Fruit fly (Drosophila melanogaster) whole organism, embryonic: ENCODE measurements around the gene CG42585.

Source experiments
- CG10366 ChIP-seq: fragments of 200-800 bp; sonication (Bioruptor generic); IDR thresholded peaks from 2 replicates; pipeline ENCODE4 v1.3.6; 2022; ENCODE audit warnings: missing biosample characterization, missing genetic modification characterization
- CG8478 ChIP-seq: fragments of >200 bp; optimal IDR thresholded peaks from 2 replicates; lab custom pipeline; 2018
- CG8944 ChIP-seq: fragments of 200-800 bp; sonication (Bioruptor generic); optimal IDR thresholded peaks from 3 replicates; lab custom pipeline; 2016; ENCODE audit warnings: missing biosample characterization, missing genetic modification characterization
- jumu ChIP-seq: fragments of 200-800 bp; sonication (Bioruptor generic); optimal IDR thresholded peaks from 3 replicates; lab custom pipeline; 2016; ENCODE audit warnings: missing biosample characterization, missing genetic modification characterization
- usp ChIP-seq: fragments of >200 bp; optimal IDR thresholded peaks from 2 replicates; lab custom pipeline; 2017; ENCODE audit warnings: missing biosample characterization, missing genetic modification characterization

- TF ChIP-seq CG8478, result no peak
- no peak for TF ChIP-seq CG10366 (GFP tag; lab: Robert Waterston, UW)
- no peak for TF ChIP-seq usp
- no peak for TF ChIP-seq jumu
- TF ChIP-seq CG8944 (GFP tag; lab: Kevin White, UChicago), result no peak
Measured at dm6 chr2L:14762465-14762864, 22.8 kb downstream of the CG42585 start, which contains the start of gene CSN1a.
